Worm (Caenorhabditis elegans): ENCODE data around the gene mrpl-53.

mrpl-53 gene

DNA sequence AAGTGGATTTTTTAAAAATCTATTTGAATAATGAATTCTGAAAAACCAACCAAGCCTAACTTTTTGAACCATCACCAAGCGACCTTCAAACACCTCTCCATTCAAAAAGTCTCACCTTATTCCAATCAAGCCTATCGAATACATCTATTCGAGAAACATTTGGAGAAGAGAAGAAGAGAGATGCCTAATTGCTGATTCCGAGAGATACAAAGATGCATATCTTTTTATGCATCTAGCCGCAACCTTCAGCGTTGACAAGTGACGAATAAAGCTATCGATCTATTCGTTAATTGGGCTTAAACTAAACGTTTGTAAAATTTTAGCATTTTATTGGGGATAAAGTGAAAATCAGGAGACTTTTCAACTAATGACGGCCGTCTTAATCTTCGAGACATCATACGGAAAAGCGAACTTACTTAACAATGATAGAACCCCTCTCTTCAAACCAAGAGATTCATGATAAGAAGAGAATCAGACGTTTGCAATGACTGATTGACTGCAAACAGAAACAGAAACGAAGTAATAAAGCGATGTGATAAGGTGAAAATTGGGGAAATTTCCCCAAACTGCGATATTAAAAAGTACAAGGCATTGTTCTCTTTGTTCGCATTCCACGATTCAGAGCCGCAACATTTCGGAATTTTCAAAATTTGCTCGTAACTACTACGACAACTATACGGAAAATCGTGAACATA lies 47.7 kb downstream of the mrpl-53 start:
- TF ChIP-seq unc-62 (GFP tag; optimal IDR thresholded peaks at IDR 0.05), result no peak

ce11 chrII:9646122-9646555 lies 48.7 kb downstream of the mrpl-53 start:
- no peak for TF ChIP-seq unc-62 (GFP tag; optimal IDR thresholded peaks at IDR 0.05)

- no peak for TF ChIP-seq unc-62 (GFP tag; optimal IDR thresholded peaks at IDR 0.05)
Observed at ce11 chrII:9646928-9647838, 49.8 kb downstream of the mrpl-53 start, which contains the start of gene sqv-8. TSS of gene sqv-8 (plus strand) at chrII:9646978.
